Worm (Caenorhabditis elegans) whole organism, young adult: ENCODE data around the gene act-5.

Source experiments
- B0019.2 ChIP-seq: fragments of 200-800 bp; sonication (Bioruptor generic); conservative IDR thresholded peaks from 2 replicates; pipeline ENCODE4 v1.3.6; 2022; ENCODE audit warnings: missing genetic modification reagents, missing genetic modification characterization, missing compliant biosample characterization
- C06A6.2 ChIP-seq: fragments of 200-800 bp; sonication (Bioruptor generic); conservative IDR thresholded peaks from 2 replicates; pipeline ENCODE4 v1.3.6; 2022; ENCODE audit warnings: missing genetic modification characterization, missing compliant biosample characterization
- D2030.7 ChIP-seq: fragments of 200-800 bp; sonication (Bioruptor generic); IDR thresholded peaks from 2 replicates; pipeline ENCODE4 v1.3.6; 2022; ENCODE audit warnings: missing genetic modification reagents, missing genetic modification characterization, missing compliant biosample characterization
- F22D6.2 ChIP-seq: sonication (generic microtip); optimal IDR thresholded peaks from 2 replicates; lab custom pipeline; 2016; ENCODE audit warnings: mild to moderate bottlenecking, missing genetic modification characterization, missing compliant biosample characterization
- F23B12.7 ChIP-seq: sonication (generic microtip); optimal IDR thresholded peaks from 2 replicates; lab custom pipeline; 2017; ENCODE audit warnings: missing genetic modification characterization, mild to moderate bottlenecking, missing compliant biosample characterization, antibody characterized with exemption, moderate library complexity; ENCODE audit not compliant: insufficient read depth
- K11D2.4 ChIP-seq: fragments of 200-800 bp; sonication (Bioruptor generic); IDR thresholded peaks from 2 replicates; pipeline ENCODE4 v1.3.6; 2022; ENCODE audit warnings: missing genetic modification reagents, missing genetic modification characterization, missing compliant biosample characterization
- Y67H2A.10 ChIP-seq: fragments of 200-800 bp; sonication (Bioruptor generic); conservative IDR thresholded peaks from 2 replicates; pipeline ENCODE4 v1.3.6; 2022; ENCODE audit warnings: missing genetic modification reagents, missing genetic modification characterization, missing compliant biosample characterization
- ZK185.1 ChIP-seq: sonication (generic microtip); optimal IDR thresholded peaks from 2 replicates; lab custom pipeline; 2016; ENCODE audit warnings: mild to moderate bottlenecking, missing genetic modification characterization, missing compliant biosample characterization; ENCODE audit not compliant: poor library complexity, severe bottlenecking
- ama-1 ChIP-seq, 3 experiments: fragments of 150-350 bp in 1 of 3; sonication (generic microtip) in 2 of 3; optimal IDR thresholded peaks; 2 replicates each; lab custom pipeline; 2014 to 2018; ENCODE audit warnings: missing biosample characterization in 2 of 3, missing genetic modification characterization in 2 of 3, missing genetic modification reagents in 2 of 3
- cebp-2 ChIP-seq: fragments of 200-800 bp; sonication (Bioruptor generic); IDR thresholded peaks from 2 replicates; pipeline ENCODE4 v1.3.6; 2022; ENCODE audit warnings: missing genetic modification characterization, missing compliant biosample characterization
- die-1 ChIP-seq: sonication (generic microtip); optimal IDR thresholded peaks from 2 replicates; lab custom pipeline; 2016; ENCODE audit warnings: missing genotype, mild to moderate bottlenecking, missing genetic modification characterization, missing compliant biosample characterization
- dox-1 ChIP-seq: fragments of 200-800 bp; sonication (Bioruptor generic); IDR thresholded peaks from 2 replicates; pipeline ENCODE4 v1.3.6; 2022; ENCODE audit warnings: missing genetic modification reagents, missing genetic modification characterization, missing compliant biosample characterization
- dpff-1 ChIP-seq: sonication (generic microtip); optimal IDR thresholded peaks from 2 replicates; lab custom pipeline; 2017; ENCODE audit warnings: mild to moderate bottlenecking, missing genetic modification characterization, missing compliant biosample characterization
- egl-18 ChIP-seq: fragments of 200-800 bp; sonication (Bioruptor generic); IDR thresholded peaks from 2 replicates; pipeline ENCODE4 v1.3.6; 2022; ENCODE audit warnings: missing genetic modification reagents, missing genetic modification characterization, missing compliant biosample characterization
- egrh-3 ChIP-seq: fragments of 200-800 bp; sonication (Bioruptor generic); IDR thresholded peaks from 2 replicates; pipeline ENCODE4 v1.3.6; 2022; ENCODE audit warnings: missing genetic modification reagents, missing genetic modification characterization, missing compliant biosample characterization
- ekl-4 ChIP-seq: fragments of 200-800 bp; sonication (Bioruptor generic); IDR thresholded peaks from 2 replicates; pipeline ENCODE4 v1.3.6; 2022; ENCODE audit warnings: missing genetic modification reagents, missing genetic modification characterization, missing compliant biosample characterization
- hmg-20 ChIP-seq: fragments of 200-800 bp; sonication (Bioruptor generic); IDR thresholded peaks from 2 replicates; pipeline ENCODE4 v1.3.6; 2022; ENCODE audit warnings: missing genetic modification reagents, missing genetic modification characterization, missing compliant biosample characterization
- lag-1 ChIP-seq: fragments of 200-800 bp; sonication (Bioruptor generic); IDR thresholded peaks from 2 replicates; pipeline ENCODE4 v1.3.6; 2022; ENCODE audit warnings: missing genetic modification reagents, missing genetic modification characterization, missing compliant biosample characterization
- let-607 ChIP-seq, 2 experiments: fragments of 200-800 bp in 1 of 2; sonication (Bioruptor generic) in 1 of 2; sonication (generic microtip) in 1 of 2; optimal IDR thresholded peaks; 2 replicates each; lab custom pipeline; 2016 to 2018; ENCODE audit warnings: mild to moderate bottlenecking in 2 of 2, missing compliant biosample characterization in 2 of 2, missing genetic modification characterization in 2 of 2, moderate library complexity in 2 of 2, missing genotype in 1 of 2
- lin-26 ChIP-seq: fragments of 200-800 bp; sonication (Bioruptor generic); IDR thresholded peaks from 2 replicates; pipeline ENCODE4 v1.3.6; 2022; ENCODE audit warnings: missing genetic modification reagents, missing genetic modification characterization, missing compliant biosample characterization
- lin-35 ChIP-seq, 3 experiments: fragments of 150-350 bp in 2 of 3; sonication (generic microtip) in 1 of 3; optimal IDR thresholded peaks; 2 replicates each; lab custom pipeline; 2014 to 2018; ENCODE audit warnings: missing biosample characterization in 3 of 3, missing genetic modification characterization in 3 of 3, missing genetic modification reagents in 3 of 3
- lin-54 ChIP-seq: fragments of 200-800 bp; sonication (Bioruptor generic); optimal IDR thresholded peaks from 2 replicates; lab custom pipeline; 2018; ENCODE audit warnings: mild to moderate bottlenecking, missing genetic modification characterization, missing compliant biosample characterization
- madf-10 ChIP-seq: sonication (generic microtip); optimal IDR thresholded peaks from 2 replicates; lab custom pipeline; 2016; ENCODE audit warnings: mild to moderate bottlenecking, missing genetic modification characterization, missing compliant biosample characterization
- mel-28 ChIP-seq: sonication (generic microtip); optimal IDR thresholded peaks from 2 replicates; lab custom pipeline; 2016; ENCODE audit warnings: borderline replicate concordance, mild to moderate bottlenecking, missing genetic modification characterization, missing compliant biosample characterization
- mes-4 ChIP-seq: sonication (generic microtip); optimal IDR thresholded peaks from 2 replicates; lab custom pipeline; 2016; ENCODE audit warnings: missing genotype, missing genetic modification characterization, missing compliant biosample characterization
- nhr-27 ChIP-seq: fragments of 200-800 bp; sonication (Bioruptor generic); optimal IDR thresholded peaks from 2 replicates; lab custom pipeline; 2018; ENCODE audit warnings: mild to moderate bottlenecking, missing genetic modification characterization, moderate library complexity, missing compliant biosample characterization
- nhr-80 ChIP-seq: sonication (generic microtip); optimal IDR thresholded peaks from 2 replicates; lab custom pipeline; 2016; ENCODE audit warnings: missing genetic modification characterization, missing compliant biosample characterization
- sdz-38 ChIP-seq: sonication (generic microtip); optimal IDR thresholded peaks from 2 replicates; lab custom pipeline; 2016; ENCODE audit warnings: missing genotype, missing genetic modification characterization, missing compliant biosample characterization
- sea-2 ChIP-seq: fragments of 200-800 bp; sonication (Bioruptor generic); IDR thresholded peaks from 2 replicates; pipeline ENCODE4 v1.3.6; 2022; ENCODE audit warnings: missing genetic modification characterization, missing compliant biosample characterization
- snpc-1.1 ChIP-seq: sonication (generic microtip); optimal IDR thresholded peaks from 2 replicates; lab custom pipeline; 2017; ENCODE audit warnings: missing genetic modification characterization, mild to moderate bottlenecking, missing compliant biosample characterization, antibody characterized with exemption, moderate library complexity, missing genotype, missing genetic modification reagents; ENCODE audit not compliant: insufficient read depth
- snpc-4 ChIP-seq, 5 experiments: fragments of 150-350 bp in 1 of 5; sonication (generic microtip) in 4 of 5; optimal IDR thresholded peaks; 2 replicates each; lab custom pipeline; 2014 to 2018; ENCODE audit warnings: missing genetic modification characterization in 5 of 5, missing biosample characterization in 3 of 5, antibody characterized with exemption in 2 of 5, mild to moderate bottlenecking in 2 of 5, missing compliant biosample characterization in 2 of 5, missing genotype in 2 of 5, moderate library complexity in 2 of 5, missing genetic modification reagents in 1 of 5
- sptf-2 ChIP-seq: fragments of 200-800 bp; sonication (Bioruptor generic); optimal IDR thresholded peaks from 2 replicates; lab custom pipeline; 2018; ENCODE audit warnings: mild to moderate bottlenecking, missing genetic modification characterization, missing compliant biosample characterization
- tbx-9 ChIP-seq: sonication (generic microtip); optimal IDR thresholded peaks from 2 replicates; lab custom pipeline; 2016; ENCODE audit warnings: borderline replicate concordance, missing genetic modification characterization, inconsistent platforms, missing compliant biosample characterization
- tlf-1 ChIP-seq: fragments of 200-800 bp; sonication (Bioruptor generic); optimal IDR thresholded peaks from 2 replicates; lab custom pipeline; 2018; ENCODE audit warnings: mild to moderate bottlenecking, missing genetic modification characterization, missing compliant biosample characterization
- unc-130 ChIP-seq: sonication (generic microtip); optimal IDR thresholded peaks from 2 replicates; lab custom pipeline; 2016; ENCODE audit warnings: missing genetic modification reagents, missing genetic modification characterization, missing compliant biosample characterization
- zfh-2 ChIP-seq: fragments of 200-800 bp; sonication (Bioruptor generic); conservative IDR thresholded peaks from 2 replicates; pipeline ENCODE4 v1.3.6; 2022; ENCODE audit warnings: missing genetic modification reagents, missing genetic modification characterization, missing compliant biosample characterization

act-5 gene

DNA sequence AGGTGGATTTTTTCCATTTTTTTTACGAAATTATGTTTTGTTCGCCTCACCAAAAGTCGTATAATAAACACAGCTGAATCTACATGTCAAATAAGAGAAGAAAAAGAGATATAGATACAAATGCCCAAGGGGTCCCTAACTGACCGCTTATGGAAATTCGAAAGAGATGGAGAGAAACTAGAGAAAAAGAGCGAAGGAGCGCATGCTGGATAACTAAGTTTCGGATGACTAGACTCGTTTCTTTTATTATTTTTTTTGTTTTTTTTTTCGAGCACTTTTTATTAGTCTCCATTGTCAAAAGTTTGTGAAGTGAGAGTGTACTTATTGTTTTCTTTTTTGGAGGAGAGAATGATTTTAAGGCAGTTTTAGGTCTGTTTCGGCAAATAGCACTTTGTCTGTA lies 31.8 kb upstream of the act-5 start:
- no peak for TF ChIP-seq lin-26 (GFP tag; lab: Robert Waterston, UW)
- TF ChIP-seq F23B12.7 (tag; lab: Kevin White, UChicago) = no peak
- no peak for TF ChIP-seq ekl-4 (GFP tag; lab: Robert Waterston, UW)
- TF ChIP-seq B0019.2 (GFP tag; lab: Robert Waterston, UW) = no peak
- TF ChIP-seq die-1 = no peak
- no peak for TF ChIP-seq lin-54 (GFP tag; lab: Kevin White, UChicago)
- TF ChIP-seq lag-1 (GFP tag; lab: Robert Waterston, UW) = no peak
- TF ChIP-seq C06A6.2 = no peak

ce11 chrIII:13635730-13636360 lies 30.0 kb upstream of the act-5 start:
- TF ChIP-seq sea-2 (GFP tag; lab: Robert Waterston, UW) = no peak
- TF ChIP-seq sptf-2 (GFP tag; lab: Kevin White, UChicago) = no peak
- no peak for TF ChIP-seq snpc-4 (GFP tag; optimal IDR thresholded peaks at IDR 0.05; lab: Kevin White, UChicago)
- peak in 2 of 4 experiments; percentile 17 to 51 for TF ChIP-seq snpc-4 (tag; optimal IDR thresholded peaks at IDR 0.05; lab: Kevin White, UChicago)
- TF ChIP-seq tlf-1 (GFP tag; lab: Kevin White, UChicago) = no peak
- TF ChIP-seq lin-35 (GFP tag; optimal IDR thresholded peaks at IDR 0.05; lab: Kevin White, UChicago) = peak in 1 of 3 experiments; percentile 21
- TF ChIP-seq zfh-2 (GFP tag; lab: Robert Waterston, UW) = peak; percentile 70
- TF ChIP-seq unc-130 (GFP tag; lab: Kevin White, UChicago) = no peak
- TF ChIP-seq let-607 (tag; optimal IDR thresholded peaks at IDR 0.05; lab: Kevin White, UChicago) = no peak
- no peak for TF ChIP-seq dpff-1 (tag; lab: Kevin White, UChicago)
- no peak for TF ChIP-seq egrh-3
- no peak for TF ChIP-seq nhr-80 (tag; lab: Kevin White, UChicago)
- no peak for TF ChIP-seq D2030.7 (GFP tag; lab: Robert Waterston, UW)
- TF ChIP-seq sdz-38 (tag; lab: Kevin White, UChicago) = no peak
- TF ChIP-seq egl-18 = no peak
- TF ChIP-seq cebp-2 = 0 out of 2 replicates have a peak, but pooled peaks have one; percentile 37
- no peak for TF ChIP-seq lag-1 (GFP tag; lab: Robert Waterston, UW)
- TF ChIP-seq K11D2.4 (GFP tag; lab: Robert Waterston, UW) = no peak

- TF ChIP-seq B0019.2 (GFP tag; lab: Robert Waterston, UW) = no peak
- no peak for TF ChIP-seq snpc-4 (GFP tag; optimal IDR thresholded peaks at IDR 0.05; lab: Kevin White, UChicago)
- TF ChIP-seq snpc-4 (tag; optimal IDR thresholded peaks at IDR 0.05; lab: Kevin White, UChicago) = peak in 1 of 4 experiments; percentile 1
Measured at ce11 chrIII:13635235-13635634, 29.4 kb upstream of the act-5 start.

DNA sequence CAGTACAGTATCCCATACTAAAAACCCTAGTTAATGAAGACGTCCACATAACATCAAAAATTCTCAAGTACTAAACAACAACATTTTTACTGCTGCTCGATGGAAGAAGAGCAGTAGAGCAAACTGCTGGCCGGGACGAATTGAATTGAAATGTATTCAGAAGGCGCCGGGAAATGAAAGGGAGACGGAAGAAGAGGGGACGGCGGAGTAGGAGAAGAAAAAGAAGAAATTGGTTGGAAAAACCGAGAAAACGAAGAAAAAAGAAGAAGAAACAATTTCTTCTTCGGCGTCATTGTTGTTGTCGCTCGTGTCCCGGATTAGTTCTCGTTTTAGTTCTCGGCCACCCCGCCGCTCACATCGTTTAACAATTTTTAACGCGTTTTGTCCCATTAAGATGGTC lies 28.0 kb upstream of the act-5 start:
- no peak for TF ChIP-seq lin-26 (GFP tag; lab: Robert Waterston, UW)
- no peak for TF ChIP-seq dox-1 (GFP tag; lab: Robert Waterston, UW)
- TF ChIP-seq madf-10 (tag; lab: Kevin White, UChicago) = no peak
- TF ChIP-seq F22D6.2 (tag; lab: Kevin White, UChicago) = no peak
- no peak for TF ChIP-seq mel-28 (tag; lab: Kevin White, UChicago)
- no peak for TF ChIP-seq hmg-20 (GFP tag; lab: Robert Waterston, UW)
- no peak for TF ChIP-seq Y67H2A.10
- TF ChIP-seq zfh-2 (GFP tag; lab: Robert Waterston, UW) = no peak
- no peak for TF ChIP-seq snpc-1.1 (tag; lab: Kevin White, UChicago)
- TF ChIP-seq tbx-9 (tag; lab: Kevin White, UChicago) = no peak
- no peak for TF ChIP-seq ZK185.1
- TF ChIP-seq nhr-27 (tag; lab: Kevin White, UChicago) = no peak
- TF ChIP-seq mes-4 (tag; lab: Kevin White, UChicago) = no peak
- TF ChIP-seq ama-1 (optimal IDR thresholded peaks at IDR 0.05; lab: Kevin White, UChicago) = no peak
- no peak for TF ChIP-seq ama-1 (GFP tag; optimal IDR thresholded peaks at IDR 0.05; lab: Kevin White, UChicago)
